Worm (Caenorhabditis elegans): Measurements from ENCODE around the gene clec-162.
"Not testable (repeated sequence)": the region's sequence is repeated elsewhere in the genome, so short reads cannot be mapped to it uniquely, and the experiment has no call there.

ce11 chrIII:9682729-9683128, 42.3 kb downstream of the clec-162 start, which contains the start of gene C07A9.5:
- not testable (repeated sequence) for TF ChIP-seq nfya-1 (tag; optimal IDR thresholded peaks at IDR 0.05); dmd-4 (tag; optimal IDR thresholded peaks at IDR 0.05; ENCODE audit: borderline replicate concordance); hlh-13 (GFP tag; optimal IDR thresholded peaks at IDR 0.05); rnt-1 (tag; optimal IDR thresholded peaks at IDR 0.05); lin-11 (tag; optimal IDR thresholded peaks at IDR 0.05)

All from whole organism, late embryonic.